Worm (Caenorhabditis elegans) whole organism, L1 larva: Measurements from ENCODE around the gene dars-2.
A peak's percentile ranks its signal among the peaks of the same experiment; 100 is the strongest.

ENCODE experiments used
- ceh-82 ChIP-seq, 3 experiments: fragments of 150-350 bp in 1 of 3; sonication (generic microtip) in 2 of 3; optimal IDR thresholded peaks; 2 replicates each; lab custom pipeline; 2014 to 2017; ENCODE audit warnings: missing biosample characterization in 3 of 3, missing genetic modification characterization in 3 of 3
- ceh-88 ChIP-seq: fragments of 200-800 bp; sonication (Bioruptor generic); IDR thresholded peaks from 2 replicates; pipeline ENCODE4 v1.3.6; 2022; ENCODE audit warnings: missing genetic modification characterization, missing compliant biosample characterization
- ces-1 ChIP-seq: fragments of 150-350 bp; optimal IDR thresholded peaks from 2 replicates; lab custom pipeline; 2014; ENCODE audit warnings: missing biosample characterization, missing genetic modification reagents, missing genetic modification characterization
- dpl-1 ChIP-seq, 3 experiments: fragments of 150-350 bp in 2 of 3; sonication (generic microtip) in 1 of 3; optimal IDR thresholded peaks; 2 replicates each; lab custom pipeline; 2014 to 2017; ENCODE audit warnings: missing biosample characterization in 3 of 3, missing genetic modification characterization in 3 of 3, missing genetic modification reagents in 3 of 3
- dsc-1 ChIP-seq: sonication (generic microtip); optimal IDR thresholded peaks from 2 replicates; lab custom pipeline; 2016; ENCODE audit warnings: mild to moderate bottlenecking, missing genetic modification characterization, missing compliant biosample characterization
- efl-1 ChIP-seq, 4 experiments: fragments of 150-350 bp; optimal IDR thresholded peaks in 3 of 4; peaks in 1 of 4; 1 replicate in 1 of 4; 2 replicates in 3 of 4; lab custom pipeline; 2014; ENCODE audit warnings: missing biosample characterization in 2 of 4, missing genetic modification characterization in 2 of 4, missing genetic modification reagents in 2 of 4
- efl-3 ChIP-seq: fragments of 200-800 bp; sonication (Bioruptor generic); optimal IDR thresholded peaks from 2 replicates; lab custom pipeline; 2018; ENCODE audit warnings: mild to moderate bottlenecking, missing genetic modification characterization, missing compliant biosample characterization
- egl-13 ChIP-seq: sonication (generic microtip); optimal IDR thresholded peaks from 2 replicates; lab custom pipeline; 2016; ENCODE audit warnings: missing genotype, missing genetic modification reagents, missing genetic modification characterization, missing compliant biosample characterization
- egl-27 ChIP-seq, 2 experiments: fragments of 150-350 bp in 1 of 2; sonication (generic microtip); optimal IDR thresholded peaks; 3 replicates each; lab custom pipeline; 2017 to 2018; ENCODE audit warnings: missing biosample characterization in 2 of 2, missing genetic modification characterization in 2 of 2, missing genetic modification reagents in 2 of 2
- elt-2 ChIP-seq: sonication (generic microtip); optimal IDR thresholded peaks from 2 replicates; lab custom pipeline; 2016; ENCODE audit warnings: missing genetic modification characterization, mild to moderate bottlenecking, inconsistent platforms, missing compliant biosample characterization, missing genetic modification reagents
- fkh-10 ChIP-seq: sonication (generic microtip); optimal IDR thresholded peaks from 2 replicates; lab custom pipeline; 2017; ENCODE audit warnings: missing biosample characterization, missing genetic modification reagents, missing genetic modification characterization
- fkh-4 ChIP-seq: sonication (generic microtip); optimal IDR thresholded peaks from 2 replicates; lab custom pipeline; 2016; ENCODE audit warnings: missing compliant biosample characterization, missing genetic modification characterization, borderline replicate concordance
- fkh-8 ChIP-seq: sonication (generic microtip); optimal IDR thresholded peaks from 2 replicates; lab custom pipeline; 2016; ENCODE audit warnings: mild to moderate bottlenecking, missing genetic modification characterization, missing compliant biosample characterization
- fos-1 ChIP-seq: fragments of 150-350 bp; optimal IDR thresholded peaks from 2 replicates; lab custom pipeline; 2014; ENCODE audit warnings: missing biosample characterization, missing genetic modification characterization
- grh-1 ChIP-seq: fragments of 200-800 bp; sonication (Bioruptor generic); IDR thresholded peaks from 2 replicates; pipeline ENCODE4 v1.3.6; 2022; ENCODE audit warnings: missing genetic modification reagents, missing genetic modification characterization, missing compliant biosample characterization
- hlh-17 ChIP-seq: fragments of 200-800 bp; sonication (Bioruptor generic); optimal IDR thresholded peaks from 2 replicates; lab custom pipeline; 2018; ENCODE audit warnings: missing genetic modification characterization, mild to moderate bottlenecking, missing compliant biosample characterization, moderate library complexity, borderline replicate concordance
- hlh-4 ChIP-seq: sonication (generic microtip); optimal IDR thresholded peaks from 2 replicates; lab custom pipeline; 2016; ENCODE audit warnings: mild to moderate bottlenecking, missing genetic modification characterization, missing compliant biosample characterization
- isw-1 ChIP-seq: fragments of 200-800 bp; sonication (Bioruptor generic); IDR thresholded peaks from 2 replicates; pipeline ENCODE4 v1.3.6; 2022; ENCODE audit warnings: missing genetic modification characterization, missing compliant biosample characterization
- lin-14 ChIP-seq: fragments of 200-800 bp; sonication (Bioruptor generic); optimal IDR thresholded peaks from 2 replicates; lab custom pipeline; 2018; ENCODE audit warnings: mild to moderate bottlenecking, missing genetic modification characterization, moderate library complexity, missing compliant biosample characterization
- lin-15B ChIP-seq: fragments of 150-350 bp; sonication (generic microtip); optimal IDR thresholded peaks from 3 replicates; lab custom pipeline; 2014; ENCODE audit warnings: missing biosample characterization, missing genetic modification characterization
- lin-35 ChIP-seq, 2 experiments: fragments of 150-350 bp; optimal IDR thresholded peaks; 2 replicates each; lab custom pipeline; 2014; ENCODE audit warnings: missing biosample characterization in 2 of 2, missing genetic modification characterization in 2 of 2, missing genetic modification reagents in 2 of 2
- lir-3 ChIP-seq: sonication (generic microtip); optimal IDR thresholded peaks from 2 replicates; lab custom pipeline; 2016; ENCODE audit warnings: mild to moderate bottlenecking, missing genetic modification characterization, moderate library complexity, missing compliant biosample characterization; ENCODE audit not compliant: poor library complexity
- lsy-2 ChIP-seq, 2 experiments: fragments of 150-350 bp; optimal IDR thresholded peaks; 2 replicates each; lab custom pipeline; 2014; ENCODE audit warnings: missing biosample characterization in 2 of 2, missing genetic modification characterization in 2 of 2
- mdl-1 ChIP-seq, 2 experiments: fragments of 150-350 bp; optimal IDR thresholded peaks; 2 replicates each; lab custom pipeline; 2014 to 2017; ENCODE audit warnings: missing biosample characterization in 2 of 2, missing genetic modification characterization in 2 of 2, inconsistent platforms in 1 of 2
- mep-1 ChIP-seq: fragments of 150-350 bp; optimal IDR thresholded peaks from 2 replicates; lab custom pipeline; 2014; ENCODE audit warnings: missing biosample characterization, missing genetic modification characterization
- nhr-12 ChIP-seq: sonication (generic microtip); optimal IDR thresholded peaks from 2 replicates; lab custom pipeline; 2017; ENCODE audit warnings: missing biosample characterization, missing genetic modification characterization
- nhr-20 ChIP-seq: sonication (generic microtip); optimal IDR thresholded peaks from 2 replicates; lab custom pipeline; 2016; ENCODE audit warnings: mild to moderate bottlenecking, missing genetic modification characterization, missing compliant biosample characterization
- nhr-28 ChIP-seq: fragments of 150-350 bp; optimal IDR thresholded peaks from 2 replicates; lab custom pipeline; 2014; ENCODE audit warnings: missing biosample characterization, missing genetic modification characterization
- nhr-47 ChIP-seq: sonication (generic microtip); optimal IDR thresholded peaks from 2 replicates; lab custom pipeline; 2016; ENCODE audit warnings: mild to moderate bottlenecking, missing genetic modification characterization, moderate library complexity, missing compliant biosample characterization
- nhr-71 ChIP-seq: sonication (generic microtip); optimal IDR thresholded peaks from 2 replicates; lab custom pipeline; 2016; ENCODE audit warnings: mild to moderate bottlenecking, missing genetic modification characterization, moderate library complexity, missing compliant biosample characterization
- nhr-76 ChIP-seq: sonication (generic microtip); optimal IDR thresholded peaks from 2 replicates; lab custom pipeline; 2017; ENCODE audit warnings: missing biosample characterization, missing genetic modification characterization
- nhr-77 ChIP-seq: fragments of 150-350 bp; optimal IDR thresholded peaks from 2 replicates; lab custom pipeline; 2014; ENCODE audit warnings: missing biosample characterization, missing genetic modification characterization
- pax-3 ChIP-seq: fragments of 200-800 bp; sonication (Bioruptor generic); optimal IDR thresholded peaks from 2 replicates; lab custom pipeline; 2018; ENCODE audit warnings: mild to moderate bottlenecking, missing genetic modification characterization, moderate library complexity, missing compliant biosample characterization
- rnt-1 ChIP-seq: sonication (generic microtip); optimal IDR thresholded peaks from 2 replicates; lab custom pipeline; 2016; ENCODE audit warnings: mild to moderate bottlenecking, missing genetic modification characterization, moderate library complexity, missing compliant biosample characterization
- skn-1 ChIP-seq: fragments of 150-350 bp; optimal IDR thresholded peaks from 2 replicates; lab custom pipeline; 2014; ENCODE audit warnings: missing biosample characterization, missing genetic modification characterization
- snpc-4 ChIP-seq: fragments of 150-350 bp; optimal IDR thresholded peaks from 2 replicates; lab custom pipeline; 2014; ENCODE audit warnings: missing biosample characterization, missing genetic modification characterization
- snu-23 ChIP-seq: sonication (generic microtip); optimal IDR thresholded peaks from 2 replicates; lab custom pipeline; 2016; ENCODE audit warnings: missing genetic modification characterization, missing compliant biosample characterization
- sox-4 ChIP-seq: sonication (generic microtip); optimal IDR thresholded peaks from 2 replicates; lab custom pipeline; 2016; ENCODE audit warnings: missing genetic modification characterization, missing compliant biosample characterization
- swsn-7 ChIP-seq: sonication (generic microtip); optimal IDR thresholded peaks from 2 replicates; lab custom pipeline; 2016; ENCODE audit warnings: missing genetic modification characterization, missing compliant biosample characterization
- tbx-2 ChIP-seq: sonication (generic microtip); optimal IDR thresholded peaks from 2 replicates; lab custom pipeline; 2016; ENCODE audit warnings: missing genetic modification characterization, missing compliant biosample characterization
- unc-62 ChIP-seq: fragments of 150-350 bp; optimal IDR thresholded peaks from 2 replicates; lab custom pipeline; 2014; ENCODE audit warnings: missing biosample characterization, missing genetic modification reagents, missing genetic modification characterization
- unc-98 ChIP-seq: fragments of 200-800 bp; sonication (Bioruptor generic); IDR thresholded peaks from 2 replicates; pipeline ENCODE4 v1.3.6; 2022; ENCODE audit warnings: missing genetic modification characterization, missing compliant biosample characterization
- xbp-1 ChIP-seq: sonication (generic microtip); optimal IDR thresholded peaks from 2 replicates; lab custom pipeline; 2016; ENCODE audit warnings: missing genetic modification characterization, missing compliant biosample characterization
- zag-1 ChIP-seq: fragments of 150-350 bp; optimal IDR thresholded peaks from 2 replicates; lab custom pipeline; 2014; ENCODE audit warnings: missing biosample characterization, missing genetic modification characterization
- ztf-11 ChIP-seq, 2 experiments: sonication (generic microtip); optimal IDR thresholded peaks; 2 replicates each; lab custom pipeline; 2016 to 2017; ENCODE audit warnings: missing genetic modification characterization in 2 of 2, missing biosample characterization in 1 of 2, missing compliant biosample characterization in 1 of 2
- ztf-4 ChIP-seq: fragments of 150-350 bp; optimal IDR thresholded peaks from 2 replicates; lab custom pipeline; 2014; ENCODE audit warnings: missing biosample characterization, missing genetic modification characterization

Gene dars-2

DNA sequence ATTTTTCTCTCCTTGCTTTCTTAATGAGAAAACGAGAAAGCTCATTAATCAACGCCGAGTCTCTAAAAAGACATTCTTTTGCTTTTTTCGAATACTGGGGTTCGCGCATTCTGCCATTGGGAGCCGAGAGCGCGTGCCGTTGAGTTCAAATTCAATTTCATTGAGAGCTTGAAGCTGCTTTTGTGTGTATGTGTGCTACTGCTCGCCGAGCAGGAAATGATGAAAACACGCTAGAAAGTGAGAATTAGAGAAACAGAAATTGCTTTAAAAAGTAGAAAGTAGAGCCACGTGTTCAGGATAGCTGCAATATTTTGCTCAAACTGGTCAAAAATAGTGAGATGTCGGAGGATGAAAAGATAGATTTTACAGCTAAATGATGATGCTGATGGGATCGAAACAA lies 22.9 kb upstream of the dars-2 start:
- TF ChIP-seq pax-3 (tag; lab: Kevin White, UChicago) = peak; percentile 15
- TF ChIP-seq lsy-2 (tag; optimal IDR thresholded peaks at IDR 0.05; lab: Kevin White, UChicago) = peak in 1 of 2 experiments; percentile 33
- TF ChIP-seq tbx-2 (tag; lab: Kevin White, UChicago) = no peak
- peak; percentile 15 for TF ChIP-seq rnt-1 (tag; lab: Kevin White, UChicago)
- TF ChIP-seq lin-15B (tag; lab: Kevin White, UChicago) = no peak
- peak; percentile 10 for TF ChIP-seq egl-13 (tag; lab: Kevin White, UChicago)
- TF ChIP-seq nhr-28 (tag; lab: Kevin White, UChicago) = no peak
- TF ChIP-seq efl-1 (optimal IDR thresholded peaks at IDR 0.05; lab: Kevin White, UChicago) = no peak
- peak in 1 of 2 experiments; percentile 77 for TF ChIP-seq efl-1 (GFP tag; optimal IDR thresholded peaks at IDR 0.05 in 1 of 2; lab: Kevin White, UChicago)
- TF ChIP-seq fkh-8 (tag; lab: Kevin White, UChicago) = peak; percentile 64
- TF ChIP-seq hlh-17 (GFP tag; lab: Kevin White, UChicago) = no peak
- TF ChIP-seq ceh-88 (GFP tag; lab: Robert Waterston, UW) = no peak
- peak; percentile 1 for TF ChIP-seq snu-23 (GFP tag; lab: Kevin White, UChicago)
- peak in 1 of 3 experiments; percentile 6 for TF ChIP-seq dpl-1 (GFP tag; optimal IDR thresholded peaks at IDR 0.05; lab: Kevin White, UChicago)
- peak; percentile 10 for TF ChIP-seq swsn-7 (tag; lab: Kevin White, UChicago)
- TF ChIP-seq ceh-82 (tag; optimal IDR thresholded peaks at IDR 0.05; lab: Kevin White, UChicago) = peak in 1 of 3 experiments; percentile 36
- peak; percentile 46 for TF ChIP-seq nhr-71 (tag; lab: Kevin White, UChicago)
- TF ChIP-seq fkh-10 (GFP tag; lab: Kevin White, UChicago) = peak; percentile 85
- no peak for TF ChIP-seq ces-1 (GFP tag; lab: Kevin White, UChicago)
- no peak for TF ChIP-seq egl-27 (tag; optimal IDR thresholded peaks at IDR 0.05; lab: Kevin White, UChicago)
- no peak for TF ChIP-seq nhr-12 (tag; lab: Kevin White, UChicago)
- TF ChIP-seq grh-1 (GFP tag; lab: Robert Waterston, UW) = no peak
- TF ChIP-seq mdl-1 (tag; optimal IDR thresholded peaks at IDR 0.05; lab: Kevin White, UChicago) = no peak
- TF ChIP-seq hlh-4 (tag; lab: Kevin White, UChicago) = no peak
- no peak for TF ChIP-seq lin-35 (GFP tag; optimal IDR thresholded peaks at IDR 0.05; lab: Kevin White, UChicago)
- TF ChIP-seq lin-14 (GFP tag; lab: Kevin White, UChicago) = peak; percentile 87
- peak; percentile 2 for TF ChIP-seq skn-1 (tag; lab: Kevin White, UChicago)
- peak; percentile 45 for TF ChIP-seq mep-1 (tag; lab: Kevin White, UChicago)

DNA sequence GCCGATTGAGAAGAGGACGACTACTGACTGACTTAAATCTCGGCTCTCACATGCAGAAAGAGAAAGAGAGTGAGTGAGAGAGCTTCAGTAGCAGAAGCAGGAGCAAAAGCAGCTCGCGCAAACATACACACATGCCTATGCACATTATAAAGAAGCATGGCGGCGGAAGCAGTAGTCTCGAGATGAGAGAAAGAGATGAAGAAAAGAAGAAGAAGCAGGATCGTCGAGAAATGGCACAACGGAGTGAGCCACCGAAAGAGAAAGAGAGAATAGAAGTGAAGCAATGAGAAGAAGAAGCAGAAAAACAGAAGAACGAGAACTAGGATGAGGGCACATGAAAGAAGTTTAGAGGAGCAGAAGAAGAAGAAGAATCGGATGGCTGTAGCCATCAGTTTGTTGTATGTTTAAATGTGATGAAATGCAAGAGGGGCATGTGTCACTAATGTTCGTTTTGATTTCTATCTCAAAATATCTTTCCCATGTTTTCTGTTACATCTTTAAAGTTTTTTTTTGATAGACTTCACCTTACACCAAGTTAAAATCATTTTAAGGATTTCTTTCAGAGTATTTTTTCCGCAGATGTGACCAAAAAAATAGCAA lies 21.6 kb upstream of the dars-2 start:
- peak; percentile 40 for TF ChIP-seq snu-23 (GFP tag; lab: Kevin White, UChicago)
- TF ChIP-seq xbp-1 (tag; lab: Kevin White, UChicago) = no peak
- TF ChIP-seq ces-1 (GFP tag; lab: Kevin White, UChicago) = no peak
- TF ChIP-seq ztf-4 = no peak
- no peak for TF ChIP-seq zag-1 (tag; lab: Kevin White, UChicago)
- TF ChIP-seq swsn-7 (tag; lab: Kevin White, UChicago) = peak; percentile 47
- no peak for TF ChIP-seq hlh-4 (tag; lab: Kevin White, UChicago)
- TF ChIP-seq ztf-11 (tag; optimal IDR thresholded peaks at IDR 0.05; lab: Kevin White, UChicago) = no peak
- peak in 1 of 3 experiments; percentile 23 for TF ChIP-seq dpl-1 (GFP tag; optimal IDR thresholded peaks at IDR 0.05; lab: Kevin White, UChicago)
- TF ChIP-seq isw-1 (GFP tag; lab: Robert Waterston, UW) = peak; percentile 25
- peak; percentile 87 for TF ChIP-seq fkh-8 (tag; lab: Kevin White, UChicago)
- no peak for TF ChIP-seq unc-62 (GFP tag; lab: Kevin White, UChicago)
- TF ChIP-seq nhr-20 = peak; percentile 22
- TF ChIP-seq nhr-12 (tag; lab: Kevin White, UChicago) = no peak
- TF ChIP-seq lin-14 (GFP tag; lab: Kevin White, UChicago) = peak; percentile 92
- no peak for TF ChIP-seq rnt-1 (tag; lab: Kevin White, UChicago)
- no peak for TF ChIP-seq hlh-17 (GFP tag; lab: Kevin White, UChicago)
- no peak for TF ChIP-seq elt-2 (tag; lab: Kevin White, UChicago)
- no peak for TF ChIP-seq fkh-4
- TF ChIP-seq efl-1 (optimal IDR thresholded peaks at IDR 0.05; lab: Kevin White, UChicago) = peak; percentile 15 to 38
- TF ChIP-seq efl-1 (GFP tag; optimal IDR thresholded peaks at IDR 0.05 in 1 of 2; lab: Kevin White, UChicago) = no peak
- TF ChIP-seq snpc-4 (tag; lab: Kevin White, UChicago) = peak; percentile 17
- no peak for TF ChIP-seq nhr-76 (tag; lab: Kevin White, UChicago)
- no peak for TF ChIP-seq lir-3 (tag; lab: Kevin White, UChicago)
- TF ChIP-seq sox-4 = no peak
- TF ChIP-seq nhr-47 (tag; lab: Kevin White, UChicago) = peak; percentile 46
- TF ChIP-seq pax-3 (tag; lab: Kevin White, UChicago) = peak; percentile 41
- TF ChIP-seq grh-1 (GFP tag; lab: Robert Waterston, UW) = no peak
- TF ChIP-seq efl-3 = no peak
- no peak for TF ChIP-seq unc-98
- peak; percentile 49 for TF ChIP-seq dsc-1 (tag; lab: Kevin White, UChicago)
- TF ChIP-seq fos-1 (tag; lab: Kevin White, UChicago) = no peak
- no peak for TF ChIP-seq nhr-77
- TF ChIP-seq mep-1 (tag; lab: Kevin White, UChicago) = peak; percentile 71
